Fruit fly (Drosophila melanogaster) whole organism, embryonic: ENCODE results near the gene CG33969.
A peak's percentile ranks its signal among the peaks of the same experiment; 100 is the strongest.

Source experiments
- Antp ChIP-seq: fragments of 200-800 bp; sonication (Bioruptor generic); optimal IDR thresholded peaks from 3 replicates; lab custom pipeline; 2016; ENCODE audit warnings: missing biosample characterization, missing genetic modification characterization
- CG10366 ChIP-seq: fragments of 200-800 bp; sonication (Bioruptor generic); IDR thresholded peaks from 2 replicates; pipeline ENCODE4 v1.3.6; 2022; ENCODE audit warnings: missing biosample characterization, missing genetic modification characterization
- CG10431 ChIP-seq: fragments of 200-800 bp; sonication (Bioruptor generic); optimal IDR thresholded peaks from 3 replicates; lab custom pipeline; 2018; ENCODE audit warnings: missing biosample characterization, mild to moderate bottlenecking, missing genetic modification characterization
- CG11560 ChIP-seq: fragments of 200-800 bp; sonication (Bioruptor generic); IDR thresholded peaks from 3 replicates; pipeline ENCODE4 v1.3.6; 2022; ENCODE audit warnings: missing biosample characterization, missing genetic modification characterization
- CG11696 ChIP-seq: fragments of 200-800 bp; sonication (Bioruptor generic); IDR thresholded peaks from 2 replicates; pipeline ENCODE4 v1.3.6; 2022; ENCODE audit warnings: missing biosample characterization, missing genetic modification characterization
- CG11723 ChIP-seq: fragments of 200-800 bp; sonication (Bioruptor generic); optimal IDR thresholded peaks from 2 replicates; lab custom pipeline; 2017; ENCODE audit warnings: missing biosample characterization, mild to moderate bottlenecking, missing genetic modification characterization
- CG12299 ChIP-seq: fragments of 200-800 bp; sonication (Bioruptor generic); optimal IDR thresholded peaks from 2 replicates; lab custom pipeline; 2018; ENCODE audit warnings: missing biosample characterization, mild to moderate bottlenecking, missing genetic modification characterization
- CG13424 ChIP-seq: fragments of 200-800 bp; sonication (Bioruptor generic); optimal IDR thresholded peaks from 2 replicates; lab custom pipeline; 2019; ENCODE audit warnings: missing biosample characterization, mild to moderate bottlenecking, missing genetic modification characterization, moderate library complexity
- CG14050 ChIP-seq: fragments of 200-800 bp; sonication (Bioruptor generic); IDR thresholded peaks from 3 replicates; pipeline ENCODE4 v1.3.6; 2022; ENCODE audit warnings: missing biosample characterization, missing genetic modification characterization
- CG1529 ChIP-seq: fragments of 200-800 bp; sonication (Bioruptor generic); optimal IDR thresholded peaks from 3 replicates; lab custom pipeline; 2018; ENCODE audit warnings: missing biosample characterization, missing genetic modification characterization
- CG1647 ChIP-seq: fragments of 200-800 bp; sonication (Bioruptor generic); optimal IDR thresholded peaks from 3 replicates; lab custom pipeline; 2016; ENCODE audit warnings: missing biosample characterization, missing genetic modification characterization
- CG17912 ChIP-seq: fragments of 200-800 bp; sonication (Bioruptor generic); optimal IDR thresholded peaks from 2 replicates; lab custom pipeline; 2018; ENCODE audit warnings: missing biosample characterization, mild to moderate bottlenecking, missing genetic modification characterization
- CG2120 ChIP-seq: fragments of 200-800 bp; sonication (Bioruptor generic); optimal IDR thresholded peaks from 3 replicates; lab custom pipeline; 2016; ENCODE audit warnings: missing biosample characterization, missing genetic modification characterization
- CG2678 ChIP-seq: fragments of 200-800 bp; sonication (Bioruptor generic); optimal IDR thresholded peaks from 3 replicates; lab custom pipeline; 2019; ENCODE audit warnings: missing biosample characterization, mild to moderate bottlenecking, missing genetic modification characterization, moderate library complexity
- CG30020 ChIP-seq: fragments of 200-800 bp; optimal IDR thresholded peaks from 2 replicates; lab custom pipeline; 2019; ENCODE audit warnings: missing biosample characterization, mild to moderate bottlenecking, missing genetic modification characterization, moderate library complexity
- CG30403 ChIP-seq: fragments of 200-800 bp; sonication (Bioruptor generic); optimal IDR thresholded peaks from 3 replicates; lab custom pipeline; 2016; ENCODE audit warnings: missing biosample characterization, missing genetic modification characterization
- CG30431 ChIP-seq: fragments of 200-800 bp; sonication (Bioruptor generic); optimal IDR thresholded peaks from 2 replicates; lab custom pipeline; 2017; ENCODE audit warnings: missing biosample characterization, missing genetic modification characterization
- CG3163 ChIP-seq: fragments of 200-800 bp; sonication (Bioruptor generic); optimal IDR thresholded peaks from 3 replicates; lab custom pipeline; 2016; ENCODE audit warnings: missing biosample characterization, missing genetic modification characterization
- CG32772 ChIP-seq: fragments of 200-800 bp; sonication (Bioruptor generic); IDR thresholded peaks from 2 replicates; pipeline ENCODE4 v1.3.6; 2022; ENCODE audit warnings: missing biosample characterization, missing genetic modification characterization
- CG34224 ChIP-seq: fragments of 200-800 bp; sonication (Bioruptor generic); IDR thresholded peaks from 3 replicates; pipeline ENCODE4 v1.3.6; 2022; ENCODE audit warnings: missing biosample characterization, missing genetic modification characterization; ENCODE audit not compliant: partially characterized antibody
- CG3838 ChIP-seq: fragments of 200-800 bp; sonication (Bioruptor generic); optimal IDR thresholded peaks from 3 replicates; lab custom pipeline; 2016; ENCODE audit warnings: missing biosample characterization, missing genetic modification characterization
- CG4328 ChIP-seq: fragments of 200-800 bp; sonication (Bioruptor generic); optimal IDR thresholded peaks from 3 replicates; lab custom pipeline; 2017; ENCODE audit warnings: missing biosample characterization, missing genetic modification reagents, missing genetic modification characterization
- CG4617 ChIP-seq: fragments of 200-800 bp; sonication (Bioruptor generic); optimal IDR thresholded peaks from 3 replicates; lab custom pipeline; 2016; ENCODE audit warnings: missing biosample characterization, missing genetic modification characterization, borderline replicate concordance
- CG5245 ChIP-seq: fragments of 200-800 bp; sonication (Bioruptor generic); optimal IDR thresholded peaks from 3 replicates; lab custom pipeline; 2016; ENCODE audit warnings: missing biosample characterization, missing genetic modification characterization
- CG8765 ChIP-seq: fragments of 200-800 bp; sonication (Bioruptor generic); IDR thresholded peaks from 2 replicates; pipeline ENCODE4 v1.3.6; 2022; ENCODE audit warnings: missing biosample characterization, missing genetic modification characterization
- CG9817 ChIP-seq: fragments of 200-800 bp; sonication (Bioruptor generic); optimal IDR thresholded peaks from 2 replicates; lab custom pipeline; 2018; ENCODE audit warnings: missing biosample characterization, mild to moderate bottlenecking, missing genetic modification characterization, moderate library complexity
- D ChIP-seq, 2 experiments: fragments of 200-800 bp in 1 of 2; fragments of >200 bp in 1 of 2; sonication (Bioruptor generic) in 1 of 2; optimal IDR thresholded peaks; 2 replicates in 1 of 2; 3 replicates in 1 of 2; lab custom pipeline; 2017; ENCODE audit warnings: mild to moderate bottlenecking in 1 of 2, missing biosample characterization in 1 of 2, missing genetic modification characterization in 1 of 2, missing genetic modification reagents in 1 of 2
- Dip2 ChIP-seq: fragments of 200-800 bp; sonication (Bioruptor generic); IDR thresholded peaks from 2 replicates; pipeline ENCODE4 v1.3.6; 2022; ENCODE audit warnings: missing biosample characterization, missing genetic modification characterization
- Eip74EF ChIP-seq, 2 experiments: fragments of 200-800 bp in 1 of 2; fragments of >200 bp in 1 of 2; sonication (Bioruptor generic) in 1 of 2; optimal IDR thresholded peaks; 2 replicates each; lab custom pipeline; 2017 to 2019; ENCODE audit warnings: missing biosample characterization in 2 of 2, missing genetic modification characterization in 2 of 2, mild to moderate bottlenecking in 1 of 2, moderate library complexity in 1 of 2
- Elba2 ChIP-seq: fragments of 200-800 bp; sonication (Bioruptor generic); optimal IDR thresholded peaks from 3 replicates; lab custom pipeline; 2016; ENCODE audit warnings: missing biosample characterization, missing genetic modification characterization
- Lhr ChIP-seq: fragments of 200-800 bp; sonication (Bioruptor generic); optimal IDR thresholded peaks from 3 replicates; lab custom pipeline; 2017; ENCODE audit warnings: mild to moderate bottlenecking, missing biosample characterization, missing genetic modification reagents, missing genetic modification characterization
- Max ChIP-seq: fragments of 200-800 bp; sonication (Bioruptor generic); optimal IDR thresholded peaks from 2 replicates; lab custom pipeline; 2016; ENCODE audit warnings: missing biosample characterization, mild to moderate bottlenecking, missing genetic modification characterization
- Med ChIP-seq: fragments of 200-800 bp; sonication (Bioruptor generic); peaks from one replicate; lab custom pipeline; 2016; ENCODE audit warnings: missing biosample characterization, missing genetic modification characterization, mild to moderate bottlenecking, inconsistent platforms, moderate library complexity
- NC2β ChIP-seq: fragments of 200-800 bp; sonication (Bioruptor generic); optimal IDR thresholded peaks from 2 replicates; lab custom pipeline; 2016; ENCODE audit warnings: missing biosample characterization, missing genetic modification characterization
- Xrp1 ChIP-seq: fragments of 200-800 bp; sonication (Bioruptor generic); IDR thresholded peaks from 2 replicates; pipeline ENCODE4 v1.3.6; 2022; ENCODE audit warnings: missing biosample characterization, missing genetic modification characterization
- al ChIP-seq: fragments of 200-800 bp; sonication (Bioruptor generic); IDR thresholded peaks from 2 replicates; pipeline ENCODE4 v1.3.6; 2022; ENCODE audit warnings: missing biosample characterization, missing genetic modification characterization
- aop ChIP-seq: fragments of 200-800 bp; sonication (Bioruptor generic); IDR thresholded peaks from 2 replicates; pipeline ENCODE4 v1.3.6; 2022; ENCODE audit warnings: missing biosample characterization, missing genetic modification characterization
- cato ChIP-seq: fragments of 200-800 bp; sonication (Bioruptor generic); optimal IDR thresholded peaks from 2 replicates; lab custom pipeline; 2016; ENCODE audit warnings: missing biosample characterization, missing genetic modification characterization, borderline replicate concordance
- cg ChIP-seq: fragments of 200-800 bp; sonication (Bioruptor generic); optimal IDR thresholded peaks from 3 replicates; lab custom pipeline; 2019; ENCODE audit warnings: missing biosample characterization, mild to moderate bottlenecking, missing genetic modification characterization, moderate library complexity
- chif ChIP-seq, 2 experiments: fragments of 200-800 bp; sonication (Bioruptor generic); optimal IDR thresholded peaks; 3 replicates each; lab custom pipeline; 2016; ENCODE audit warnings: missing biosample characterization in 2 of 2, missing genetic modification characterization in 2 of 2
- dm ChIP-seq: fragments of 200-800 bp; sonication (Bioruptor generic); optimal IDR thresholded peaks from 3 replicates; lab custom pipeline; 2016; ENCODE audit warnings: missing biosample characterization, missing genetic modification characterization
- ftz-f1 ChIP-seq: fragments of 200-800 bp; sonication (Bioruptor generic); optimal IDR thresholded peaks from 2 replicates; lab custom pipeline; 2016; ENCODE audit warnings: missing biosample characterization, missing genetic modification characterization
- insv ChIP-seq, 2 experiments: fragments of 200-800 bp; sonication (Bioruptor generic); optimal IDR thresholded peaks; 3 replicates each; lab custom pipeline; 2016 to 2018; ENCODE audit warnings: missing biosample characterization in 2 of 2, missing genetic modification characterization in 2 of 2
- kni ChIP-seq: fragments of 200-800 bp; sonication (Bioruptor generic); optimal IDR thresholded peaks from 3 replicates; lab custom pipeline; 2017; ENCODE audit warnings: mild to moderate bottlenecking, missing biosample characterization, missing genetic modification reagents, missing genetic modification characterization
- nom ChIP-seq: fragments of 200-800 bp; sonication (Bioruptor generic); optimal IDR thresholded peaks from 2 replicates; lab custom pipeline; 2017; ENCODE audit warnings: missing biosample characterization, missing genetic modification characterization, mild to moderate bottlenecking, moderate library complexity, missing genetic modification reagents
- peb ChIP-seq: fragments of 200-800 bp; sonication (Bioruptor generic); IDR thresholded peaks from 2 replicates; pipeline ENCODE4 v1.3.6; 2022; ENCODE audit warnings: missing biosample characterization, missing genetic modification characterization
- psq ChIP-seq: fragments of 200-800 bp; sonication (Bioruptor generic); optimal IDR thresholded peaks from 2 replicates; lab custom pipeline; 2017; ENCODE audit warnings: missing biosample characterization, missing genetic modification characterization
- sens-2 ChIP-seq: fragments of 200-800 bp; sonication (Bioruptor generic); IDR thresholded peaks from 2 replicates; pipeline ENCODE4 v1.3.6; 2022; ENCODE audit warnings: missing biosample characterization, missing genetic modification characterization
- slp2 ChIP-seq: fragments of 200-800 bp; sonication (Bioruptor generic); optimal IDR thresholded peaks from 2 replicates; lab custom pipeline; 2016; ENCODE audit warnings: missing biosample characterization, missing genetic modification characterization
- tup ChIP-seq: fragments of 200-800 bp; sonication (Bioruptor generic); optimal IDR thresholded peaks from 2 replicates; lab custom pipeline; 2016; ENCODE audit warnings: missing biosample characterization, mild to moderate bottlenecking, missing genetic modification characterization, moderate library complexity

Gene CG33969

DNA sequence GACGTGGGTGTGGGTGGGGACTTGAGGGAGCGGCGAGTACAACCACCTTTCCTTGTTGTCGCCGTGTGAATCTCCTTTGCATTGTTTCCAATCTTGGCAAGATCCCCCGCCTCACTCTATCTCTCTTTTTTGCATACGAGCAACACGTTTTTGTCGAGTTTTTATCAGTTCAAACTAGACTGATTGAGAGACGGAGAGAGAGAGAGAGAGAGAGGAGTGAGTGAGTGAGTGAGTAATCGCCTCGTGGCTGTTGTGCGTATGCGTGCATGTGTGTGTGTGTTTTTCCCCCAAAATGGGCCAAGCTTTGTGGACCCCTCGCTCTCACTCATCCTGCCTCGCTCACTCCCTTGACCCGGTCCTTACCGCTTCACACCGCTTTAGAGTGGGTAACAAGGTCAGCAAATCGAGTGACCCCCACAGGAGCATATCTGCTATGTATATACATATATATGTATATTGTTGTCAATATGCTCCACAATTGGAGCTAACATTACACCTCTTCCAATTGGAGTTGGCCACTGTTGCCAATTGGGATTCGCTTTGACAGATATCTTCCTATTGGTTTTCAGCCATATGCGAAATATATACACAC lies 43.9 kb downstream of the CG33969 start (continued):
- TF ChIP-seq CG8765 (no peak), CG11723 (no peak), CG12299 (tag; lab: Kevin White, UChicago) (no peak), Elba2 (GFP tag; lab: Kevin White, UChicago) (peak; percentile 98), al (no peak), Max (GFP tag; lab: Kevin White, UChicago) (no peak), peb (GFP tag; lab: Robert Waterston, UW) (no peak), cato (GFP tag; lab: Kevin White, UChicago) (no peak), CG30403 (GFP tag; lab: Kevin White, UChicago) (no peak), CG3838 (GFP tag; lab: Kevin White, UChicago) (no peak), CG11560 (tag; lab: Robert Waterston, UW) (no peak), dm (peak; percentile 45), CG13424 (tag; lab: Kevin White, UChicago) (no peak), CG10431 (GFP tag; lab: Kevin White, UChicago) (no peak), NC2β (GFP tag; lab: Kevin White, UChicago) (no peak), nom (GFP tag; lab: Kevin White, UChicago) (no peak), psq (no peak), sens-2 (GFP tag; lab: Robert Waterston, UW) (no peak), CG14050 (GFP tag; lab: Robert Waterston, UW) (no peak), Xrp1 (GFP tag; lab: Robert Waterston, UW) (no peak), CG32772 (no peak), CG5245 (GFP tag; lab: Kevin White, UChicago) (no peak), CG2678 (no peak), insv (GFP tag; optimal IDR thresholded peaks at IDR 0.05; lab: Kevin White, UChicago) (peak; percentile 33 to 89), CG1529 (GFP tag; lab: Kevin White, UChicago) (no peak), chif (GFP tag; optimal IDR thresholded peaks at IDR 0.05; lab: Kevin White, UChicago) (no peak), aop (GFP tag; lab: Robert Waterston, UW) (no peak), kni (GFP tag; lab: Kevin White, UChicago) (no peak), CG30020 (tag; lab: Kevin White, UChicago) (no peak), cg (GFP tag; lab: Kevin White, UChicago) (peak; percentile 75), slp2 (GFP tag; lab: Kevin White, UChicago) (no peak), CG4617 (no peak), Med (GFP tag; lab: Kevin White, UChicago) (peak; percentile 59), CG9817 (tag; lab: Kevin White, UChicago) (no peak), D (optimal IDR thresholded peaks at IDR 0.05; lab: Kevin White, UChicago) (no peak), D (GFP tag; optimal IDR thresholded peaks at IDR 0.05; lab: Kevin White, UChicago) (no peak), CG11696 (GFP tag; lab: Robert Waterston, UW) (no peak), Lhr (no peak), CG1647 (GFP tag; lab: Kevin White, UChicago) (no peak), CG2120 (GFP tag; lab: Kevin White, UChicago) (no peak), ftz-f1 (GFP tag; lab: Kevin White, UChicago) (no peak), CG34224 (GFP tag; lab: Robert Waterston, UW) (peak; percentile 51; the same call in 1 of the 3 replicates), Antp (GFP tag; lab: Kevin White, UChicago) (no peak), Eip74EF (GFP tag; optimal IDR thresholded peaks at IDR 0.05; lab: Kevin White, UChicago) (no peak), CG17912 (GFP tag; lab: Kevin White, UChicago) (no peak), CG4328 (GFP tag; lab: Kevin White, UChicago) (no peak), CG30431 (GFP tag; lab: Kevin White, UChicago) (no peak), tup (GFP tag; lab: Kevin White, UChicago) (no peak), Dip2 (GFP tag; lab: Robert Waterston, UW) (no peak), CG3163 (GFP tag; lab: Kevin White, UChicago) (no peak), CG10366 (GFP tag; lab: Robert Waterston, UW) (no peak)
